Worm (Caenorhabditis elegans) whole organism, L3 larva: ENCODE results near the gene dnj-5.

Experiments used
- R02D3.7 ChIP-seq: fragments of 150-350 bp; optimal IDR thresholded peaks from 2 replicates; lab custom pipeline; 2014; ENCODE audit warnings: missing biosample characterization, missing genetic modification characterization
- ZK546.5 ChIP-seq: sonication (generic microtip); optimal IDR thresholded peaks from 2 replicates; lab custom pipeline; 2017; ENCODE audit warnings: missing biosample characterization, missing genetic modification characterization
- aly-2 ChIP-seq: fragments of 150-350 bp; optimal IDR thresholded peaks from 2 replicates; lab custom pipeline; 2014; ENCODE audit warnings: missing biosample characterization, missing genetic modification characterization
- ama-1 ChIP-seq: fragments of 150-350 bp; optimal IDR thresholded peaks from 2 replicates; lab custom pipeline; 2018
- ceh-16 ChIP-seq: sonication (generic microtip); optimal IDR thresholded peaks from 2 replicates; lab custom pipeline; 2017; ENCODE audit warnings: missing biosample characterization, missing genetic modification characterization
- ceh-28 ChIP-seq: fragments of 150-350 bp; optimal IDR thresholded peaks from 2 replicates; lab custom pipeline; 2014; ENCODE audit warnings: missing biosample characterization, missing genetic modification reagents, missing genetic modification characterization
- ceh-82 ChIP-seq: fragments of 150-350 bp; optimal IDR thresholded peaks from 2 replicates; lab custom pipeline; 2014; ENCODE audit warnings: missing biosample characterization, missing genetic modification characterization
- ceh-9 ChIP-seq: sonication (generic microtip); optimal IDR thresholded peaks from 2 replicates; lab custom pipeline; 2018; ENCODE audit warnings: missing biosample characterization, missing genetic modification characterization
- daf-12 ChIP-seq: fragments of 150-350 bp; optimal IDR thresholded peaks from 2 replicates; lab custom pipeline; 2014; ENCODE audit warnings: missing biosample characterization, missing genetic modification reagents, missing genetic modification characterization
- egl-27 ChIP-seq: sonication (generic microtip); optimal IDR thresholded peaks from 4 replicates; lab custom pipeline; 2017; ENCODE audit warnings: missing biosample characterization, missing genetic modification reagents, missing genetic modification characterization
- egl-5 ChIP-seq: fragments of 150-350 bp; optimal IDR thresholded peaks from 2 replicates; lab custom pipeline; 2017; ENCODE audit warnings: missing biosample characterization, missing genetic modification reagents, missing genetic modification characterization, inconsistent platforms
- elt-1 ChIP-seq: fragments of 150-350 bp; optimal IDR thresholded peaks from 2 replicates; lab custom pipeline; 2014; ENCODE audit warnings: missing biosample characterization, missing genetic modification characterization
- elt-3 ChIP-seq, 3 experiments: fragments of 150-350 bp in 1 of 3; sonication (generic microtip) in 2 of 3; optimal IDR thresholded peaks; 2 replicates in 2 of 3; 4 replicates in 1 of 3; lab custom pipeline; 2014 to 2017; ENCODE audit warnings: missing biosample characterization in 3 of 3, missing genetic modification characterization in 3 of 3
- eor-1 ChIP-seq, 2 experiments: fragments of 150-350 bp; optimal IDR thresholded peaks; 2 replicates each; lab custom pipeline; 2014 to 2018; ENCODE audit warnings: missing biosample characterization in 2 of 2, missing genetic modification characterization in 2 of 2
- fkh-10 ChIP-seq: sonication (generic microtip); optimal IDR thresholded peaks from 2 replicates; lab custom pipeline; 2017; ENCODE audit warnings: missing biosample characterization, missing genetic modification reagents, missing genetic modification characterization
- fkh-2 ChIP-seq: fragments of 150-350 bp; optimal IDR thresholded peaks from 2 replicates; lab custom pipeline; 2014; ENCODE audit warnings: missing biosample characterization, missing genetic modification reagents, missing genetic modification characterization
- fos-1 ChIP-seq: fragments of 150-350 bp; optimal IDR thresholded peaks from 2 replicates; lab custom pipeline; 2014; ENCODE audit warnings: missing biosample characterization, missing genetic modification characterization
- hmg-11 ChIP-seq: sonication (generic microtip); optimal IDR thresholded peaks from 2 replicates; lab custom pipeline; 2016; ENCODE audit warnings: missing genetic modification characterization, missing compliant biosample characterization
- jun-1 ChIP-seq: fragments of 150-350 bp; optimal IDR thresholded peaks from 2 replicates; lab custom pipeline; 2014; ENCODE audit warnings: missing biosample characterization, missing genetic modification reagents, missing genetic modification characterization
- lin-15B ChIP-seq: fragments of 150-350 bp; optimal IDR thresholded peaks from 2 replicates; lab custom pipeline; 2014; ENCODE audit warnings: missing biosample characterization, missing genetic modification characterization
- lin-39 ChIP-seq: fragments of 150-350 bp; optimal IDR thresholded peaks from 2 replicates; lab custom pipeline; 2018; ENCODE audit warnings: missing biosample characterization, missing genetic modification reagents, missing genetic modification characterization
- lsy-12 ChIP-seq: sonication (generic microtip); optimal IDR thresholded peaks from 2 replicates; lab custom pipeline; 2016; ENCODE audit warnings: mild to moderate bottlenecking, missing genetic modification characterization, missing compliant biosample characterization
- mdl-1 ChIP-seq: fragments of 150-350 bp; optimal IDR thresholded peaks from 2 replicates; lab custom pipeline; 2014; ENCODE audit warnings: missing biosample characterization, missing genetic modification characterization
- mml-1 ChIP-seq: fragments of 150-350 bp; sonication (generic microtip); optimal IDR thresholded peaks from 3 replicates; lab custom pipeline; 2014; ENCODE audit warnings: missing biosample characterization, missing genetic modification characterization
- nfya-1 ChIP-seq: sonication (generic microtip); optimal IDR thresholded peaks from 2 replicates; lab custom pipeline; 2017; ENCODE audit warnings: missing genetic modification characterization, mild to moderate bottlenecking, missing compliant biosample characterization, antibody characterized with exemption, moderate library complexity; ENCODE audit not compliant: insufficient read depth
- nhr-11 ChIP-seq: fragments of 150-350 bp; optimal IDR thresholded peaks from 2 replicates; lab custom pipeline; 2014; ENCODE audit warnings: missing biosample characterization, missing genetic modification characterization
- nhr-25 ChIP-seq: sonication (generic microtip); optimal IDR thresholded peaks from 2 replicates; lab custom pipeline; 2017; ENCODE audit warnings: missing biosample characterization, missing genetic modification characterization
- nhr-28 ChIP-seq: fragments of 150-350 bp; optimal IDR thresholded peaks from 2 replicates; lab custom pipeline; 2014; ENCODE audit warnings: missing biosample characterization, missing genetic modification characterization
- nhr-67 ChIP-seq: fragments of 150-350 bp; optimal IDR thresholded peaks from 2 replicates; lab custom pipeline; 2014; ENCODE audit warnings: missing biosample characterization, missing genetic modification characterization
- nhr-77 ChIP-seq: fragments of 150-350 bp; optimal IDR thresholded peaks from 2 replicates; lab custom pipeline; 2014; ENCODE audit warnings: missing biosample characterization, missing genetic modification characterization
- pha-4 ChIP-seq: fragments of 150-350 bp; optimal IDR thresholded peaks from 2 replicates; lab custom pipeline; 2014; ENCODE audit warnings: missing biosample characterization, missing genetic modification reagents, missing genetic modification characterization
- pqm-1 ChIP-seq: fragments of 150-350 bp; optimal IDR thresholded peaks from 2 replicates; lab custom pipeline; 2017; ENCODE audit warnings: missing biosample characterization, missing genetic modification characterization, inconsistent platforms
- sea-2 ChIP-seq: fragments of 150-350 bp; sonication (generic microtip); optimal IDR thresholded peaks from 4 replicates; lab custom pipeline; 2014; ENCODE audit warnings: missing biosample characterization, missing genetic modification reagents, missing genetic modification characterization
- skn-1 ChIP-seq: fragments of 150-350 bp; optimal IDR thresholded peaks from 2 replicates; lab custom pipeline; 2014; ENCODE audit warnings: missing biosample characterization, missing genetic modification characterization
- snpc-4 ChIP-seq: fragments of 150-350 bp; optimal IDR thresholded peaks from 2 replicates; lab custom pipeline; 2014; ENCODE audit warnings: missing biosample characterization, missing genetic modification characterization
- tbx-2 ChIP-seq: sonication (generic microtip); optimal IDR thresholded peaks from 2 replicates; lab custom pipeline; 2016; ENCODE audit warnings: mild to moderate bottlenecking, missing genetic modification characterization, missing compliant biosample characterization
- unc-39 ChIP-seq: sonication (generic microtip); optimal IDR thresholded peaks from 4 replicates; lab custom pipeline; 2017; ENCODE audit warnings: missing biosample characterization, missing genetic modification characterization
- zag-1 ChIP-seq: fragments of 150-350 bp; optimal IDR thresholded peaks from 2 replicates; lab custom pipeline; 2014; ENCODE audit warnings: missing biosample characterization, missing genetic modification characterization
- ztf-11 ChIP-seq: fragments of 150-350 bp; optimal IDR thresholded peaks from 2 replicates; lab custom pipeline; 2014; ENCODE audit warnings: missing biosample characterization, missing genetic modification characterization

The dnj-5 gene

ce11 chrII:6876957-6877356, 18.9 kb upstream of the dnj-5 start, which contains the start of gene slc-36.5:
Gene slc-36.5 (minus strand): TSS chrII:6877057.
- no peak for TF ChIP-seq fkh-2 (tag; lab: Kevin White, UChicago)
- no peak for TF ChIP-seq elt-3 (tag; optimal IDR thresholded peaks at IDR 0.05; lab: Kevin White, UChicago)
- TF ChIP-seq elt-1, result no peak
- TF ChIP-seq lin-15B (tag; lab: Kevin White, UChicago), result no peak
- no peak for TF ChIP-seq egl-5 (tag; lab: Kevin White, UChicago)
- no peak for TF ChIP-seq unc-39 (tag; lab: Kevin White, UChicago)
- TF ChIP-seq mdl-1 (tag; lab: Kevin White, UChicago), result no peak
- no peak for TF ChIP-seq daf-12 (tag; lab: Kevin White, UChicago)
- no peak for TF ChIP-seq jun-1
- TF ChIP-seq R02D3.7 (tag; lab: Kevin White, UChicago), result no peak
- TF ChIP-seq ceh-28 (tag; lab: Kevin White, UChicago), result no peak

ce11 chrII:6872493-6872892, 14.4 kb upstream of the dnj-5 start, which contains the start of gene C44B7.5:
Gene C44B7.5 (minus strand): TSS chrII:6872593.
- TF ChIP-seq skn-1 (tag; lab: Kevin White, UChicago) (no peak), fkh-2 (tag; lab: Kevin White, UChicago) (no peak), tbx-2 (tag; lab: Kevin White, UChicago) (no peak), sea-2 (no peak), ZK546.5 (tag; lab: Kevin White, UChicago) (no peak), fkh-10 (no peak), ztf-11 (tag; lab: Kevin White, UChicago) (no peak), mml-1 (no peak), fos-1 (no peak), ceh-16 (no peak), lin-39 (tag; lab: Kevin White, UChicago) (no peak), elt-1 (no peak), nhr-28 (tag; lab: Kevin White, UChicago) (no peak), unc-39 (tag; lab: Kevin White, UChicago) (no peak), pha-4 (tag; lab: Kevin White, UChicago) (no peak), aly-2 (tag; lab: Kevin White, UChicago) (no peak), ceh-82 (tag; lab: Kevin White, UChicago) (no peak), egl-5 (tag; lab: Kevin White, UChicago) (no peak)

ce11 chrII:6870803-6871202, 12.7 kb upstream of the dnj-5 start, which contains the start of gene clhm-1:
Gene clhm-1 (minus strand): TSS chrII:6871009.
- TF ChIP-seq ceh-9 (tag; lab: Kevin White, UChicago), result no peak
- TF ChIP-seq zag-1 (tag; lab: Kevin White, UChicago), result no peak
- peak; percentile 17 for TF ChIP-seq nfya-1 (tag; lab: Kevin White, UChicago)
- no peak for TF ChIP-seq tbx-2 (tag; lab: Kevin White, UChicago)

ce11 chrII:6863652-6864051, 5.6 kb upstream of the dnj-5 start, which contains the start of gene aff-1:
Gene aff-1 (minus strand): TSS chrII:6863752.
- no peak for TF ChIP-seq nhr-25
- no peak for TF ChIP-seq ama-1
- no peak for TF ChIP-seq snpc-4 (tag; lab: Kevin White, UChicago)
- no peak for TF ChIP-seq sea-2
- TF ChIP-seq unc-39 (tag; lab: Kevin White, UChicago), result no peak
- TF ChIP-seq fkh-10, result no peak
- TF ChIP-seq skn-1 (tag; lab: Kevin White, UChicago), result no peak
- TF ChIP-seq lin-39 (tag; lab: Kevin White, UChicago), result no peak
- TF ChIP-seq nhr-11 (tag; lab: Kevin White, UChicago), result no peak
- no peak for TF ChIP-seq hmg-11 (tag; lab: Kevin White, UChicago)
- no peak for TF ChIP-seq tbx-2 (tag; lab: Kevin White, UChicago)
- no peak for TF ChIP-seq pqm-1
- TF ChIP-seq nhr-67 (tag; lab: Kevin White, UChicago), result no peak

ce11 chrII:6860043-6860442, 1.9 kb upstream of the dnj-5 start:
- TF ChIP-seq daf-12 (tag; lab: Kevin White, UChicago) (no peak), egl-27 (tag; lab: Kevin White, UChicago) (no peak), nhr-25 (no peak), lsy-12 (no peak), nhr-77 (tag; lab: Kevin White, UChicago) (no peak), eor-1 (tag; optimal IDR thresholded peaks at IDR 0.05; lab: Kevin White, UChicago) (no peak), elt-3 (tag; optimal IDR thresholded peaks at IDR 0.05; lab: Kevin White, UChicago) (no peak), nfya-1 (tag; lab: Kevin White, UChicago) (no peak), nhr-28 (tag; lab: Kevin White, UChicago) (no peak), mdl-1 (tag; lab: Kevin White, UChicago) (no peak), nhr-11 (tag; lab: Kevin White, UChicago) (no peak), pha-4 (tag; lab: Kevin White, UChicago) (no peak), zag-1 (tag; lab: Kevin White, UChicago) (no peak)
